Fruit fly (Drosophila melanogaster) whole organism, prepupa: ENCODE data around the gene Lint-1.

ENCODE experiments used
- OdsH ChIP-seq: fragments of 200-800 bp; sonication (Bioruptor generic); optimal IDR thresholded peaks from 3 replicates; lab custom pipeline; 2016; ENCODE audit warnings: missing biosample characterization, missing genetic modification characterization
- cyc ChIP-seq: fragments of 200-800 bp; sonication (Bioruptor generic); optimal IDR thresholded peaks from 3 replicates; lab custom pipeline; 2016; ENCODE audit warnings: missing biosample characterization, missing genetic modification characterization

DNA sequence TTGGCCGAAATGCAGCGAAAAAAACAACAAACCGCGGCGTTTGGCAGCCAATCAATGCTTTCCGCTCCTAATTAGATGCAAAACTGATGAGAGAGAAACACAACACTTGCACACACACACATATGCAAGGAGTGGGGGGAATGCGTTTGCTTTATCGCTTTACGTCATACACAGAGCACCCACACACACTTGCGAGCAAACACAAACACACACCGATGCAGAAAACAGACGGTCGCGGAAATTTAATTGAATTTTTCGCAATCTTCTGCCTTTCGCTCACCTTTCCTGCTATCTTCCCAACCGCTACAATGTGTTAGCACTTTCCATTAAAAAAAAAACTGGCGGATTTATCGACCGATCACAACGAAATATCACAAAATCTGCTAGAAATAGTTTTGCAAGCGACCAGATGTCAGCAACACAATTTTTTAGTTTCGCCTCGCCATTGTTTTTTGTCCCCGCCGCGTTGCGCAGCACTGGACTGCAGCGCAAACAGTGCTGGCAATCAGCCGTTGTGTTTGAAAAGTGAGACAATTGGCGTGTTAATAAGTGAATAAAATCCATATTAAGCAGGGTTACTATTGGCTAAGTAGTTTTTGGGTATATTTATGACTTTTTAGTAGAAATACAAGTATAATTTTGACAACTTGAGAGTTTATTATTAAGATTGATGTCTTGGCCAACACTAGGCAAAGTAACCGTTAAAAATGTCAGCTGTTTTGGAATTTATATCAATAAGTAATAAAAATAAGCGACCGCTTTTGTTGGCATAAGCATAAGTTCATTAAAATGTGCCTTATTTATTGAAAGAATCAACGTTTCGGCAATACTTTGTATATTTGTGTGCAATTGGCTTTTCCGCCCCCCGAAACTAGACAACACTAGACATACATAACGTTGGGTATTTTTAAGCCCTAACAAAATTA is 12.3 kb upstream of the Lint-1 start, which contains the start of gene Klp10A:
- peak; percentile 39 for TF ChIP-seq cyc
- TF ChIP-seq OdsH (GFP tag; lab: Kevin White, UChicago) = no peak
